Fruit fly (Drosophila melanogaster): ENCODE data around the gene Cyp4d2.

Gene Cyp4d2

dm6 chrX:2161020-2161419 is 14.8 kb upstream of the Cyp4d2 start:
- TF ChIP-seq CG8478 (optimal IDR thresholded peaks at IDR 0.05) (no peak), usp (GFP tag; optimal IDR thresholded peaks at IDR 0.05) (no peak), pan (optimal IDR thresholded peaks at IDR 0.05) (no peak), EcR (GFP tag; optimal IDR thresholded peaks at IDR 0.05) (no peak), psq (optimal IDR thresholded peaks at IDR 0.05) (no peak), Dll (optimal IDR thresholded peaks at IDR 0.05) (no peak)

dm6 chrX:2162130-2162907 is 13.5 kb upstream of the Cyp4d2 start, which contains the start of the genes Cyp4d1 and CG3630:
TSS of gene Cyp4d1 (minus strand) at chrX:2162180.
TSS of gene CG3630 (plus strand) at chrX:2162196.
- no peak for TF ChIP-seq usp (GFP tag; optimal IDR thresholded peaks at IDR 0.05)
- no peak for TF ChIP-seq psq (optimal IDR thresholded peaks at IDR 0.05)
- TF ChIP-seq CG8478 (optimal IDR thresholded peaks at IDR 0.05): no peak
- no peak for TF ChIP-seq Dll (optimal IDR thresholded peaks at IDR 0.05)
- TF ChIP-seq EcR (GFP tag; optimal IDR thresholded peaks at IDR 0.05): no peak
- TF ChIP-seq pan (optimal IDR thresholded peaks at IDR 0.05): no peak

dm6 chrX:2163358-2163757 is 12.4 kb upstream of the Cyp4d2 start:
- TF ChIP-seq EcR (GFP tag; optimal IDR thresholded peaks at IDR 0.05) (no peak), usp (GFP tag; optimal IDR thresholded peaks at IDR 0.05) (no peak), pan (optimal IDR thresholded peaks at IDR 0.05) (no peak), Dll (optimal IDR thresholded peaks at IDR 0.05) (no peak), psq (optimal IDR thresholded peaks at IDR 0.05) (no peak), CG8478 (optimal IDR thresholded peaks at IDR 0.05) (no peak)

dm6 chrX:2165394-2165793 is 10.4 kb upstream of the Cyp4d2 start:
- no peak for TF ChIP-seq EcR (GFP tag; optimal IDR thresholded peaks at IDR 0.05)
- no peak for TF ChIP-seq Dll (optimal IDR thresholded peaks at IDR 0.05)
- TF ChIP-seq pan (optimal IDR thresholded peaks at IDR 0.05): no peak
- TF ChIP-seq usp (GFP tag; optimal IDR thresholded peaks at IDR 0.05): no peak
- TF ChIP-seq psq (optimal IDR thresholded peaks at IDR 0.05): no peak
- TF ChIP-seq CG8478 (optimal IDR thresholded peaks at IDR 0.05): no peak

dm6 chrX:2166129-2166528 is 9.7 kb upstream of the Cyp4d2 start:
- TF ChIP-seq CG8478 (optimal IDR thresholded peaks at IDR 0.05) (no peak), psq (optimal IDR thresholded peaks at IDR 0.05) (no peak), pan (optimal IDR thresholded peaks at IDR 0.05) (no peak), usp (GFP tag; optimal IDR thresholded peaks at IDR 0.05) (no peak), Dll (optimal IDR thresholded peaks at IDR 0.05) (no peak), EcR (GFP tag; optimal IDR thresholded peaks at IDR 0.05) (no peak)

dm6 chrX:2168485-2169199 is 7.2 kb upstream of the Cyp4d2 start:
- TF ChIP-seq pan (optimal IDR thresholded peaks at IDR 0.05) (no peak), EcR (GFP tag; optimal IDR thresholded peaks at IDR 0.05) (no peak), CG8478 (optimal IDR thresholded peaks at IDR 0.05) (no peak), usp (GFP tag; optimal IDR thresholded peaks at IDR 0.05) (no peak), Dll (optimal IDR thresholded peaks at IDR 0.05) (no peak), psq (optimal IDR thresholded peaks at IDR 0.05) (no peak)

dm6 chrX:2170424-2170823 is 5.4 kb upstream of the Cyp4d2 start:
- TF ChIP-seq EcR (GFP tag; optimal IDR thresholded peaks at IDR 0.05): no peak
- TF ChIP-seq pan (optimal IDR thresholded peaks at IDR 0.05): no peak
- TF ChIP-seq Dll (optimal IDR thresholded peaks at IDR 0.05): no peak
- no peak for TF ChIP-seq psq (optimal IDR thresholded peaks at IDR 0.05)
- TF ChIP-seq CG8478 (optimal IDR thresholded peaks at IDR 0.05): no peak
- no peak for TF ChIP-seq usp (GFP tag; optimal IDR thresholded peaks at IDR 0.05)

dm6 chrX:2172420-2172827 is 3.4 kb upstream of the Cyp4d2 start, which contains the start of gene ND-B14.5A:
TSS of gene ND-B14.5A (plus strand) at chrX:2172526.
- TF ChIP-seq Dll (optimal IDR thresholded peaks at IDR 0.05) (no peak), usp (GFP tag; optimal IDR thresholded peaks at IDR 0.05) (no peak), EcR (GFP tag; optimal IDR thresholded peaks at IDR 0.05) (no peak), CG8478 (optimal IDR thresholded peaks at IDR 0.05) (no peak), psq (optimal IDR thresholded peaks at IDR 0.05) (no peak), pan (optimal IDR thresholded peaks at IDR 0.05) (no peak)

- no peak for TF ChIP-seq pan (optimal IDR thresholded peaks at IDR 0.05)
- TF ChIP-seq psq (optimal IDR thresholded peaks at IDR 0.05): no peak
- no peak for TF ChIP-seq CG8478 (optimal IDR thresholded peaks at IDR 0.05)
- TF ChIP-seq usp (GFP tag; optimal IDR thresholded peaks at IDR 0.05): no peak
- TF ChIP-seq EcR (GFP tag; optimal IDR thresholded peaks at IDR 0.05): no peak
- no peak for TF ChIP-seq Dll (optimal IDR thresholded peaks at IDR 0.05)
These were observed 476 bp upstream of the Cyp4d2 start, which contains the start of gene Cyp4d14 for dm6 chrX:2175265-2175795. TSS of gene Cyp4d14 (minus strand) at chrX:2175315.

- TF ChIP-seq pan (optimal IDR thresholded peaks at IDR 0.05) (no peak), psq (optimal IDR thresholded peaks at IDR 0.05) (no peak), EcR (GFP tag; optimal IDR thresholded peaks at IDR 0.05) (no peak), usp (GFP tag; optimal IDR thresholded peaks at IDR 0.05) (no peak), Dll (optimal IDR thresholded peaks at IDR 0.05) (no peak), CG8478 (optimal IDR thresholded peaks at IDR 0.05) (no peak)
These were observed 3.0 kb downstream of the Cyp4d2 start, which contains the start of gene Cyp4ae1 for dm6 chrX:2178802-2179201. TSS of gene Cyp4ae1 (plus strand) at chrX:2179007.

- no peak for TF ChIP-seq Dll (optimal IDR thresholded peaks at IDR 0.05)
- no peak for TF ChIP-seq psq (optimal IDR thresholded peaks at IDR 0.05)
- no peak for TF ChIP-seq EcR (GFP tag; optimal IDR thresholded peaks at IDR 0.05)
- TF ChIP-seq usp (GFP tag; optimal IDR thresholded peaks at IDR 0.05): no peak
- no peak for TF ChIP-seq CG8478 (optimal IDR thresholded peaks at IDR 0.05)
- no peak for TF ChIP-seq pan (optimal IDR thresholded peaks at IDR 0.05)
These were observed 5.0 kb downstream of the Cyp4d2 start, which contains the start of gene pn for dm6 chrX:2180750-2181261. TSS of gene pn (plus strand) at chrX:2181211.

Data from whole organism.